Worm (Caenorhabditis elegans) whole organism, mixed stage, embryonic: Measurements from ENCODE around the gene nhr-178.

Experiments
- ces-1 ChIP-seq: fragments of 150-350 bp; optimal IDR thresholded peaks from 2 replicates; lab custom pipeline; 2014; ENCODE audit warnings: missing biosample characterization, missing genetic modification reagents, missing genetic modification characterization
- flh-1 ChIP-seq: fragments of 200-800 bp; sonication (Bioruptor generic); optimal IDR thresholded peaks from 2 replicates; lab custom pipeline; 2018; ENCODE audit warnings: mild to moderate bottlenecking, missing genetic modification characterization, moderate library complexity, missing compliant biosample characterization
- lin-32 ChIP-seq: fragments of 200-800 bp; sonication (Bioruptor generic); optimal IDR thresholded peaks from 2 replicates; lab custom pipeline; 2018; ENCODE audit warnings: mild to moderate bottlenecking, missing genetic modification characterization, missing compliant biosample characterization
- lsy-2 ChIP-seq: fragments of 150-350 bp; optimal IDR thresholded peaks from 2 replicates; lab custom pipeline; 2014; ENCODE audit warnings: missing biosample characterization, missing genetic modification characterization
- mep-1 ChIP-seq: fragments of 150-350 bp; optimal IDR thresholded peaks from 2 replicates; lab custom pipeline; 2017; ENCODE audit warnings: missing biosample characterization, missing genetic modification reagents, missing genetic modification characterization, inconsistent platforms
- pha-4 ChIP-seq: fragments of 150-350 bp; optimal IDR thresholded peaks from 2 replicates; lab custom pipeline; 2018; ENCODE audit warnings: missing biosample characterization, missing genetic modification reagents, missing genetic modification characterization
- unc-62 ChIP-seq: fragments of 150-350 bp; optimal IDR thresholded peaks from 2 replicates; lab custom pipeline; 2014; ENCODE audit warnings: missing biosample characterization, missing genetic modification reagents, missing genetic modification characterization
- ztf-11 ChIP-seq: fragments of 150-350 bp; optimal IDR thresholded peaks from 2 replicates; lab custom pipeline; 2014; ENCODE audit warnings: missing biosample characterization, missing genetic modification characterization

ce11 chrV:1570679-1571078 lies 37.1 kb downstream of the nhr-178 start:
- no peak for TF ChIP-seq lsy-2
- no peak for TF ChIP-seq pha-4
- TF ChIP-seq lin-32 (GFP tag; lab: Kevin White, UChicago) = no peak
- TF ChIP-seq ces-1 = no peak
- TF ChIP-seq ztf-11 (tag; lab: Kevin White, UChicago) = peak; percentile 11
- peak; percentile 56 for TF ChIP-seq mep-1
- no peak for TF ChIP-seq flh-1 (GFP tag; lab: Kevin White, UChicago)
- peak; percentile 68 for TF ChIP-seq unc-62 (GFP tag; lab: Kevin White, UChicago)
